Fruit fly (Drosophila melanogaster) whole organism, adult: ENCODE data around the gene Larp7.

Source experiments
- CG11617 ChIP-seq: fragments of 200-800 bp; sonication (Bioruptor generic); optimal IDR thresholded peaks from 2 replicates; lab custom pipeline; 2017; ENCODE audit warnings: mild to moderate bottlenecking, missing biosample characterization, missing genetic modification reagents, missing genetic modification characterization
- CG12768 ChIP-seq: fragments of 200-800 bp; sonication (Bioruptor generic); optimal IDR thresholded peaks from 2 replicates; lab custom pipeline; 2017; ENCODE audit warnings: missing biosample characterization, missing genetic modification characterization, mild to moderate bottlenecking, moderate library complexity, missing genetic modification reagents
- CG14711 ChIP-seq: fragments of 200-800 bp; sonication (Bioruptor generic); optimal IDR thresholded peaks from 2 replicates; lab custom pipeline; 2018; ENCODE audit warnings: missing biosample characterization, mild to moderate bottlenecking, missing genetic modification characterization, moderate library complexity
- CG1620 ChIP-seq: fragments of 200-800 bp; sonication (Bioruptor generic); optimal IDR thresholded peaks from 2 replicates; lab custom pipeline; 2016; ENCODE audit warnings: missing biosample characterization, missing genetic modification characterization
- CG33017 ChIP-seq: fragments of 200-800 bp; sonication (Bioruptor generic); optimal IDR thresholded peaks from 2 replicates; lab custom pipeline; 2018; ENCODE audit warnings: missing biosample characterization, mild to moderate bottlenecking, missing genetic modification characterization, moderate library complexity
- CG5204 ChIP-seq: fragments of 200-800 bp; sonication (Bioruptor generic); optimal IDR thresholded peaks from 2 replicates; lab custom pipeline; 2016; ENCODE audit warnings: missing biosample characterization, missing genetic modification characterization
- CG7045 ChIP-seq: fragments of 200-800 bp; sonication (Bioruptor generic); optimal IDR thresholded peaks from 2 replicates; lab custom pipeline; 2017; ENCODE audit warnings: missing biosample characterization, mild to moderate bottlenecking, missing genetic modification characterization
- CG7101 ChIP-seq: fragments of 200-800 bp; sonication (Bioruptor generic); optimal IDR thresholded peaks from 2 replicates; lab custom pipeline; 2018; ENCODE audit warnings: missing biosample characterization, mild to moderate bottlenecking, missing genetic modification characterization, moderate library complexity
- Clk ChIP-seq: fragments of 200-800 bp; sonication (Bioruptor generic); optimal IDR thresholded peaks from 2 replicates; lab custom pipeline; 2017; ENCODE audit warnings: missing biosample characterization, missing genetic modification characterization
- Crg-1 ChIP-seq: fragments of 200-800 bp; sonication (Bioruptor generic); optimal IDR thresholded peaks from 2 replicates; lab custom pipeline; 2016; ENCODE audit warnings: missing biosample characterization, missing genetic modification characterization
- Hr96 ChIP-seq: fragments of 200-800 bp; sonication (Bioruptor generic); optimal IDR thresholded peaks from 2 replicates; lab custom pipeline; 2016; ENCODE audit warnings: missing biosample characterization, missing genetic modification characterization
- Mnt ChIP-seq: fragments of 200-800 bp; sonication (Bioruptor generic); optimal IDR thresholded peaks from 2 replicates; lab custom pipeline; 2016; ENCODE audit warnings: missing biosample characterization, mild to moderate bottlenecking, missing genetic modification characterization
- bab1 ChIP-seq: fragments of 200-800 bp; sonication (Bioruptor generic); optimal IDR thresholded peaks from 3 replicates; lab custom pipeline; 2019; ENCODE audit warnings: missing biosample characterization, mild to moderate bottlenecking, missing genetic modification characterization, moderate library complexity
- cic ChIP-seq: fragments of 200-800 bp; sonication (Bioruptor generic); optimal IDR thresholded peaks from 2 replicates; lab custom pipeline; 2017; ENCODE audit warnings: missing biosample characterization, mild to moderate bottlenecking, missing genetic modification characterization, moderate library complexity
- cnc ChIP-seq, 2 experiments: fragments of >200 bp; optimal IDR thresholded peaks; 2 replicates each; lab custom pipeline; 2017
- kay ChIP-seq: fragments of 200-800 bp; sonication (Bioruptor generic); peaks from one replicate; lab custom pipeline; 2016; ENCODE audit warnings: missing biosample characterization, missing genetic modification characterization, borderline replicate concordance
- ovo ChIP-seq: fragments of 200-800 bp; sonication (Bioruptor generic); optimal IDR thresholded peaks from 2 replicates; lab custom pipeline; 2016; ENCODE audit warnings: missing biosample characterization, missing genetic modification characterization
- pad ChIP-seq: fragments of 200-800 bp; sonication (Bioruptor generic); optimal IDR thresholded peaks from 3 replicates; lab custom pipeline; 2017; ENCODE audit warnings: missing biosample characterization, missing genetic modification characterization, mild to moderate bottlenecking, moderate library complexity, missing genetic modification reagents
- tj ChIP-seq: fragments of 200-800 bp; sonication (Bioruptor generic); optimal IDR thresholded peaks from 3 replicates; lab custom pipeline; 2017; ENCODE audit warnings: missing biosample characterization, mild to moderate bottlenecking, missing genetic modification characterization, moderate library complexity
- toe ChIP-seq: fragments of 200-800 bp; sonication (Bioruptor generic); optimal IDR thresholded peaks from 2 replicates; lab custom pipeline; 2016; ENCODE audit warnings: missing biosample characterization, missing genetic modification characterization

The Larp7 gene

dm6 chrX:9251212-9251877 is 7.7 kb downstream of the Larp7 start:
- peak; percentile 32 for TF ChIP-seq CG7101 (tag; lab: Kevin White, UChicago)
- TF ChIP-seq cnc (optimal IDR thresholded peaks at IDR 0.05; lab: Kevin White, UChicago): no peak
- TF ChIP-seq ovo (GFP tag; lab: Kevin White, UChicago): peak; percentile 17
- no peak for TF ChIP-seq toe (GFP tag; lab: Kevin White, UChicago)
- TF ChIP-seq CG11617: peak; percentile 37
- no peak for TF ChIP-seq CG1620 (GFP tag; lab: Kevin White, UChicago)
- TF ChIP-seq Mnt (GFP tag; lab: Kevin White, UChicago): peak; percentile 40
- peak; percentile 30 for TF ChIP-seq tj (GFP tag; lab: Kevin White, UChicago)
- no peak for TF ChIP-seq cic (GFP tag; lab: Kevin White, UChicago)
- no peak for TF ChIP-seq kay
- TF ChIP-seq CG14711: peak; percentile 22
- no peak for TF ChIP-seq pad
- TF ChIP-seq Clk (GFP tag; lab: Kevin White, UChicago): no peak
- no peak for TF ChIP-seq CG12768 (GFP tag; lab: Kevin White, UChicago)
- no peak for TF ChIP-seq Hr96 (GFP tag; lab: Kevin White, UChicago)
- TF ChIP-seq CG5204 (GFP tag; lab: Kevin White, UChicago): peak; percentile 21
- no peak for TF ChIP-seq Crg-1 (GFP tag; lab: Kevin White, UChicago)
- peak; percentile 26 for TF ChIP-seq CG33017 (tag; lab: Kevin White, UChicago)
- TF ChIP-seq bab1 (GFP tag; lab: Kevin White, UChicago): peak; percentile 37
- TF ChIP-seq CG7045 (GFP tag; lab: Kevin White, UChicago): no peak

DNA sequence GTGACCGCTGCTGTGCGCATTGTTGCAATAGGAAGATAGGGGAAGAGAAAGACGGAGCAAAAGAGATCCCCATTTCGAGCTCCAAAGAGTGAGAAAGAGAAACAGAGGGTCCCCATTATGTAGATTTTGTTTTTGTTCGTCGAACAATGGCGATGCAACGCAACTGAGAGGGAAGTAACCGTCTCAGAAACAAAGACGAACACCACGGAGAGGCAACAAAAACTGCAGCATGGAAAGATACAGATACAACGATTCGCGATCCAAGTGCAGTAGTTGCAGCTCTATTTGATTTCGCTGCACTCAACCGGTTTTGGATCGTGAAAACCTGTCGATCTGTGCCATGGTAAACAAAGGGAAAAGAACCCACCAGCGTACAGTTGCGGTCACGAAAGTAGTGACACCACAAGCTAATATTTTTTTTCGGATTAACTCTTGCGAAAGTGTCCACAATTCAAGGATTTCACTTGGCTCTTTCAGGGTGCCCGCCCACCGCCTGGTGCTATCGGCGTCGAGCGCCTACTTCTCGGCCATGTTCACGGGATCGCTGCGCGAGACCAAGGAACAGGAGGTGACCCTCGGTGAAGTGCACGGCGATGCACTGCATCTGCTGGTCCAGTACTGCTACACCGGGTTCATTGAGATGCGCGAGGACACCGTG is 8.6 kb downstream of the Larp7 start:
- no peak for TF ChIP-seq bab1 (GFP tag; lab: Kevin White, UChicago)
- no peak for TF ChIP-seq CG5204 (GFP tag; lab: Kevin White, UChicago)
- no peak for TF ChIP-seq cnc (optimal IDR thresholded peaks at IDR 0.05; lab: Kevin White, UChicago)
- no peak for TF ChIP-seq Clk (GFP tag; lab: Kevin White, UChicago)
- TF ChIP-seq CG7101 (tag; lab: Kevin White, UChicago): no peak
- no peak for TF ChIP-seq pad

DNA sequence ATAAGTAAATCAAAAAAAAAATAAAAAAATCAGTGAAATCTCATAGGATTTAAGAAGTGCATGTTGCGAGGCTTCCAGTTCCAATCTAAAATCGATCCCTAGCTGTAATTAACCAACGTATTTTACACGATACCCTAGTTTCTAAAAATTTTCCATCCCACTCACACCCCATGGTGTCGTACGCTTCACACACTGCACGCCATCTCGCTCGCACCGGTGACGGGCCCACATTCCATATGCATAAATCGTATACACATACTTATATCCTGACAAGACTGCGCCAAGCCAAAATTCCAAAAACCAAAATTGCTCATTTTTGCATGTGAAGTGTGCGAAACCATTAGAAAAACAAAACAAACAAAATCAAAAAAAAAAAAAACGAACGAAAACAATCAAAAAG is 11.4 kb downstream of the Larp7 start:
- TF ChIP-seq bab1 (GFP tag; lab: Kevin White, UChicago): no peak
- no peak for TF ChIP-seq CG11617
- no peak for TF ChIP-seq CG1620 (GFP tag; lab: Kevin White, UChicago)
- no peak for TF ChIP-seq cnc (optimal IDR thresholded peaks at IDR 0.05; lab: Kevin White, UChicago)
- TF ChIP-seq toe (GFP tag; lab: Kevin White, UChicago): no peak
- no peak for TF ChIP-seq Hr96 (GFP tag; lab: Kevin White, UChicago)
- no peak for TF ChIP-seq CG7045 (GFP tag; lab: Kevin White, UChicago)
- TF ChIP-seq Crg-1 (GFP tag; lab: Kevin White, UChicago): no peak
- no peak for TF ChIP-seq cic (GFP tag; lab: Kevin White, UChicago)
- TF ChIP-seq kay: no peak
- no peak for TF ChIP-seq CG5204 (GFP tag; lab: Kevin White, UChicago)
- no peak for TF ChIP-seq CG33017 (tag; lab: Kevin White, UChicago)
- no peak for TF ChIP-seq CG12768 (GFP tag; lab: Kevin White, UChicago)
- no peak for TF ChIP-seq ovo (GFP tag; lab: Kevin White, UChicago)
- TF ChIP-seq pad: no peak
- no peak for TF ChIP-seq CG14711

DNA sequence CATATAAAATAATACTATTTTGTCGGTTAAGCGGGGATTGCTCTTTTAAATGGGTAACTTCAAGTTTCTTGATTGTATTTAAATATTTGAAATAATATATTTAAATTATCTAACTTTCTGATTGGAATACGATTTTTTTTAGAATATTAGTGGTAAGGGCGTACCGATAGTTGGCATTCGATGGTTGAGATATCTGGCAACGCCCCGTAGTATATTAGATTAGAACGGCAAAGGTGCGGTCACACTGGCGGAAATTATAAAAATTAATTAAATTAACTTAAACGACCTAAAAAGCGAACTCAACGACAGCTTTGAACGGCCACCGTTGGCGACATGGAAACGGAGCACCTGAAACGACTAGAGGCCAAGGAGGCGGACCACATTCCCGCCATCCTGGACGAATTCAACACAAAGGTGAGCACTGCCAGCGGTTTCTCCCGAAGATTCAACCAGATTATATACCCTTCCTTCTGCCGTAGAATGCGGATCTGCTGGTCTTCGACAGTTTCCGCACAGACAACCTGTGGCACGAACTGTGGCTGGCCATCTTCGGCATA is 12.4 kb downstream of the Larp7 start, which contains the start of gene ric8a:
Gene ric8a (plus strand): TSS at position 205 of the 557 bp plus-strand sequence.
- TF ChIP-seq CG1620 (GFP tag; lab: Kevin White, UChicago) (no peak), Crg-1 (GFP tag; lab: Kevin White, UChicago) (no peak), cnc (optimal IDR thresholded peaks at IDR 0.05; lab: Kevin White, UChicago) (no peak), CG12768 (GFP tag; lab: Kevin White, UChicago) (no peak), tj (GFP tag; lab: Kevin White, UChicago) (peak; percentile 7), ovo (GFP tag; lab: Kevin White, UChicago) (no peak), Mnt (GFP tag; lab: Kevin White, UChicago) (peak; percentile 19), CG5204 (GFP tag; lab: Kevin White, UChicago) (no peak), Hr96 (GFP tag; lab: Kevin White, UChicago) (no peak), Clk (GFP tag; lab: Kevin White, UChicago) (no peak), CG14711 (peak; percentile 20), CG7045 (GFP tag; lab: Kevin White, UChicago) (no peak), CG7101 (tag; lab: Kevin White, UChicago) (no peak), bab1 (GFP tag; lab: Kevin White, UChicago) (no peak), toe (GFP tag; lab: Kevin White, UChicago) (no peak), cic (GFP tag; lab: Kevin White, UChicago) (no peak), pad (no peak), kay (no peak), CG33017 (tag; lab: Kevin White, UChicago) (no peak), CG11617 (peak; percentile 4)

dm6 chrX:9266082-9266481 is 22.5 kb downstream of the Larp7 start:
- TF ChIP-seq CG7101 (tag; lab: Kevin White, UChicago): no peak
